Worm (Caenorhabditis elegans) whole organism, midembryonic: ENCODE results near the gene rde-4.
"Not testable (repeated sequence)": the region's sequence is repeated elsewhere in the genome, so short reads cannot be mapped to it uniquely, and the experiment has no call there.

ENCODE experiments used
- T22C8.4 ChIP-seq: fragments of 200-800 bp; sonication (Bioruptor generic); IDR thresholded peaks from 2 replicates; pipeline ENCODE4 v1.3.6; 2022; ENCODE audit warnings: missing genetic modification characterization, missing compliant biosample characterization
- klf-2 ChIP-seq: fragments of 200-800 bp; sonication (Bioruptor generic); conservative IDR thresholded peaks from 2 replicates; pipeline ENCODE4 v1.3.6; 2022; ENCODE audit warnings: missing genetic modification reagents, missing genetic modification characterization, missing compliant biosample characterization

DNA sequence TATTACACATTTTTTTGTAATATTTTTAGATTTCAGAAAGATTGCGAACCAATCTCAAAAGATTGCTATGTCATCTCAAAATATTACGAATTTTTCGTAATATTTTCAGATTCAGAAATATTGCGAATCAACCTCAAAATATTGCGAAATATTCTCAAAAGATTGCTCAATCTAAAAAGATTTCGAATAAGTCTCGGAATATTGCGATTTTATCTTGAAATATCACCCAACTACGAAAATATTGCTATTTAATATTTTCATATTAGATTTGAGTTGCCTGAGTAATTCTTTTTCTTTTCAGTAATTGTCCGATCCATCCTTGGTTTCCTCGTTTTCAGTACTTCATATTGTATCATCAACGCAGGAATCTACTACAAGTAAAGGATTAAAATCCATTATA, 3.4 kb upstream of the rde-4 start, which contains the start of gene Y70G10A.4:
- not testable (repeated sequence) for TF ChIP-seq klf-2, T22C8.4 (GFP tag; lab: Robert Waterston, UW)
